Fruit fly (Drosophila melanogaster) whole organism: ENCODE results near the gene CG15431.

Experiments used
- CG8478 ChIP-seq: fragments of >200 bp; optimal IDR thresholded peaks from 2 replicates; lab custom pipeline; 2018; ENCODE audit warnings: inconsistent platforms
- Dll ChIP-seq: fragments of >200 bp; optimal IDR thresholded peaks from 2 replicates; lab custom pipeline; 2017
- EcR ChIP-seq, 2 experiments: fragments of >200 bp; optimal IDR thresholded peaks; 2 replicates each; lab custom pipeline; 2017; ENCODE audit warnings: missing biosample characterization in 2 of 2, missing genetic modification characterization in 2 of 2, missing genetic modification reagents in 2 of 2
- pan ChIP-seq: fragments of >200 bp; optimal IDR thresholded peaks from 2 replicates; lab custom pipeline; 2017
- psq ChIP-seq: fragments of >200 bp; optimal IDR thresholded peaks from 2 replicates; lab custom pipeline; 2017
- usp ChIP-seq: fragments of >200 bp; optimal IDR thresholded peaks from 2 replicates; lab custom pipeline; 2017; ENCODE audit warnings: missing biosample characterization, missing genetic modification characterization, mixed read lengths

CG15431 gene

DNA sequence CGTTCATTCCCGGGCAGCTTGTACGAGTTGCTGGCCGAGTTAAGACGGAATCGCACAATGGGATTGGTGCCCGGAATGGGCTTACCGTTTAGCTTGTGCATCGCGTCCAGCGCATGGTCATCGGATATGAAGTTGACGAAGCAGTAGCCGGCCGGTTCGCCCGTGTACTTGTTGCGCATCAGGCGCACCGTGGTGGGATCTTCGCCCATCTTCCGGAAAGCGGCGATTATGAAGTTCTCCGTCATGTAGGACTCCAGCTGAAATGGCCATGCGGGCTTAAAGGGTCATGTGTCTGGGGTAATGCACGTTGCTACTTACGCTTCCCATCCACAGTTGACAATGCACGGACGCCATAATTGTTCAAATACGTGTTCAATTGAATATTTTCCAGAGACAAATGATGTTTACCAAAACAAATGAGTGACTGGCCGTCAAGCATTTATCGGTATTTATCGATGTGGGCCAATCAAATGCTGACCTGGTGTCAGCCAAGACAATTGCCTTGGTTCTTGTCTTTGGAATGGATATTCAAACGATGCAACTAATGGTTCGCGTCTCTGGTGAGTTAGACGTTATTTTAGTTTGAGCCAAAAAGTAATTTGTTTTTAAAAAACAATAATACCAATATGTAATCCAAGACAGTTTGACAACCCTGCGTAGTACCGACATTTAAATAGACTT is 13.1 kb upstream of the CG15431 start, which contains the start of the genes Secp43 and ND-B8:
TSS of gene Secp43 (minus strand) at position 445 of the 681 bp plus-strand sequence.
TSS of gene ND-B8 (plus strand) at position 618 of the 681 bp plus-strand sequence.
- TF ChIP-seq EcR (GFP tag; optimal IDR thresholded peaks at IDR 0.05; lab: Kevin White, UChicago) (no peak), pan (lab: Kevin White, UChicago) (no peak), psq (lab: Kevin White, UChicago) (no peak), Dll (no peak), CG8478 (no peak), usp (no peak)

- TF ChIP-seq CG8478 (no peak), usp (no peak), Dll (no peak), pan (lab: Kevin White, UChicago) (no peak), psq (lab: Kevin White, UChicago) (no peak), EcR (GFP tag; optimal IDR thresholded peaks at IDR 0.05; lab: Kevin White, UChicago) (no peak)
Measured at dm6 chr2L:4452798-4453197, 11.7 kb upstream of the CG15431 start, which contains the start of gene CG15439. Gene CG15439, minus strand, starts transcription at chr2L:4453038.

DNA sequence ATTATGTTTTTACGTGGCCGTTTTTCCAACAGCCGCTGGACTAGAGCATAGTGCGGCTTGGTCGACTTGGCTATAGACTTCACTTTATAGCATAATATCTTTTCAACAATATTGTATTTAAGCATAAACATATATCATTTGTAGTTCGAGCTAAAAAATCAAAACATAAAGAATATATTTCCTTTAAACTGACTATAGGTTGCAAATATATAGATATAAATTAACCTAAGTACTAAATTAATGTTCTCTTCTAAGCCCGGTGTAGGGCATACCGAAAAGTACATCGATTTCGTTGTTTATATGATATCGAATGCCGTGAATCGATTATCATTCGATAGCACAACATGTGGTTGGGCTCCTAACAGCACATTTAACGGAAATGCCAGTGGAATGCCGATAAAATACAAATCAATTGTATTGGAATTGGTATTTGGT is 7.5 kb upstream of the CG15431 start, which contains the start of gene MFS18:
TSS of gene MFS18 (minus strand) at position 54 of the 435 bp plus-strand sequence.
- TF ChIP-seq psq (lab: Kevin White, UChicago): no peak
- no peak for TF ChIP-seq pan (lab: Kevin White, UChicago)
- TF ChIP-seq usp: no peak
- TF ChIP-seq Dll: no peak
- TF ChIP-seq EcR (GFP tag; optimal IDR thresholded peaks at IDR 0.05; lab: Kevin White, UChicago): no peak
- TF ChIP-seq CG8478: no peak

DNA sequence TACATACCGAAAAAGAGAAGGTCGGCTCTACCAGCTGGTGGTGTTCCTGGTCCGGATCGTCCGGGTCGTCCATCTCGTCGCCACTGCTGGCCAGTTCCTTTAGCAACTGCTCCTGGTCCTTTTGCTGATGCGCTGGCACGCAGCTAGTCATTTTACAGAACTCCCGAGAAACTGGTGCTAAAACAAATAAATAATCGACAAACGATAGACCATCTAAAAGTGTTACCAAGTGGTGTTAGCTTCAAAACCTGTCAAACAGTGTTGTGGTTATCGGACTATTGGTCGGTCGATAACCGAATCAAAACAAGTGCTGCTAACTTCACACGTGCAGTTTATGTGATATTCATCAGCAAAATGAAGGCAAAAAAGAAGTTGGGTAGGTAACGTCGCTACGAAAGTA is 3.4 kb upstream of the CG15431 start, which contains the start of the genes morgue and Elp3:
TSS of gene morgue (minus strand) at position 224 of the 400 bp plus-strand sequence.
TSS of gene Elp3 (plus strand) at position 276 of the 400 bp plus-strand sequence.
- TF ChIP-seq psq (lab: Kevin White, UChicago): no peak
- TF ChIP-seq usp: no peak
- no peak for TF ChIP-seq EcR (GFP tag; optimal IDR thresholded peaks at IDR 0.05; lab: Kevin White, UChicago)
- no peak for TF ChIP-seq pan (lab: Kevin White, UChicago)
- TF ChIP-seq Dll: no peak
- TF ChIP-seq CG8478: no peak

- TF ChIP-seq EcR (GFP tag; optimal IDR thresholded peaks at IDR 0.05; lab: Kevin White, UChicago): no peak
Measured at dm6 chr2L:4442010-4442587, 1.0 kb upstream of the CG15431 start, which contains the start of the genes Sfp24F and CG15432. Gene Sfp24F, minus strand, starts transcription at chr2L:4442060. Gene CG15432, plus strand, starts transcription at chr2L:4442320.

dm6 chr2L:4437487-4437886 is 3.6 kb downstream of the CG15431 start, which contains the start of gene CG43056:
Gene CG43056, plus strand, starts transcription at chr2L:4437787.
- TF ChIP-seq usp (no peak), CG8478 (no peak), EcR (GFP tag; optimal IDR thresholded peaks at IDR 0.05; lab: Kevin White, UChicago) (no peak), Dll (no peak)

dm6 chr2L:4433608-4434007 is 7.5 kb downstream of the CG15431 start, which contains the start of the genes CG34177 and CG34178:
Gene CG34177, plus strand, starts transcription at chr2L:4433908.
Gene CG34178, plus strand, starts transcription at chr2L:4433908.
- TF ChIP-seq Dll (no peak), pan (lab: Kevin White, UChicago) (no peak)

DNA sequence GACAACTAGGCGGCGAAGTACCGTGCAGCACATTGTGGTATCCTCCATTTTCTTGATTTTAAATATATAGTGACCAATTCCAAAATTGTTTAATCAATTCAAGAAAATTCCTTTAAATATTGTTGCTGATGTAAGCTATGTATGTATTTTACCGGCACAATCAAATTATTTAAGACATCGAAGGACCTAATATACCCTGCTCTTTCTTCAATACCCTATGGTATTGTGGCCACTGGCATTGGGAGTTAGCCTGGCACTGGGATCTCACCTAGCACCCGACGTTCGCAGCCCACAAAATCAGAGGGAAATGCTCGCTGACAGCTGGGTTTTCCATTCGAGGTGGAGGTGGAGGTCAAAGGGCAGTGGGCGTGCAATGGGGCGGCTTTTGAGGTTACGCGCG is 18.9 kb downstream of the CG15431 start:
- no peak for TF ChIP-seq Dll
- TF ChIP-seq pan (lab: Kevin White, UChicago): no peak
- no peak for TF ChIP-seq psq (lab: Kevin White, UChicago)
- no peak for TF ChIP-seq usp
- TF ChIP-seq CG8478: no peak
- TF ChIP-seq EcR (GFP tag; optimal IDR thresholded peaks at IDR 0.05; lab: Kevin White, UChicago): no peak

DNA sequence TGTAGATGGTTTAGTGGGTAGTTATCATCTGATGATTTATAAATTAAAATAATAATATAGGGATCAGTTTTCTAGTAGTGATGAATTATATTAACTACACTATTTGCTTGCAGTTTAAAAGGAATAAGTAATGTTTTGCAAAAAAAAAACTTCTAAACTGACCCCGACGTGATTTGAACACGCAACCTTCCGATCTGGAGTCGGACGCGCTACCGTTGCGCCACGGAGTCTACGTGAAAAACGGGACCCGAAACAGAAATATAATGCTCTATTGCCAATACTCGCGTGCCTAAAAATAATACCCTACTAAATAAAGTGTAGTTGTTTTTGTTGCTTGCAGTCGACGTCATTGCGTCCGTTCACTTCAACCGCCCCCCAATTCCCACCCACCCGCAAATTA is 22.3 kb downstream of the CG15431 start:
- TF ChIP-seq Dll (no peak), pan (lab: Kevin White, UChicago) (no peak), psq (lab: Kevin White, UChicago) (no peak), usp (no peak), CG8478 (no peak), EcR (GFP tag; optimal IDR thresholded peaks at IDR 0.05; lab: Kevin White, UChicago) (no peak)

DNA sequence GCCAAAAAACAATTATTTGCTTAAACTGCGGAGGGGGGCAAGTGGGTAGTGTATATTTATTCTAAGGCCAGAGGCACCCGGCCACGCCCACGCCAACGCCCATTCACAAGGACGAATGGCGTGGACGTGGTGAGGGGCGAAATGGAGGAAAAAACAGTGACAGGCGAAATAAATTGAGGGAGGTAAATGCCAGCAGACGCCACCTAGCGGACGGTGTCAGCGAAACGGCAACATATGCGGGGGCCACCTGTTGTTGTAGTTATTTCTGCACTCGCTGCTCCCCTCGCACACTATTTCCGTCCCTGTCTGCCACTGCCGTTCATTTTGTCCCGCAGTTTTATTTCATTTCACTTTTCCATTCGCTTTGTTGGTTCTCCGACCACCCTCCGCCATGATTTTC is 23.1 kb downstream of the CG15431 start:
- TF ChIP-seq psq (lab: Kevin White, UChicago): no peak
- no peak for TF ChIP-seq CG8478
- TF ChIP-seq EcR (GFP tag; optimal IDR thresholded peaks at IDR 0.05; lab: Kevin White, UChicago): no peak
- no peak for TF ChIP-seq usp
- TF ChIP-seq Dll: no peak
- no peak for TF ChIP-seq pan (lab: Kevin White, UChicago)

- TF ChIP-seq Dll (no peak), EcR (GFP tag; optimal IDR thresholded peaks at IDR 0.05; lab: Kevin White, UChicago) (no peak), CG8478 (no peak), usp (no peak), psq (lab: Kevin White, UChicago) (no peak), pan (lab: Kevin White, UChicago) (no peak)
Measured at dm6 chr2L:4416903-4417302, 24.2 kb downstream of the CG15431 start.

DNA sequence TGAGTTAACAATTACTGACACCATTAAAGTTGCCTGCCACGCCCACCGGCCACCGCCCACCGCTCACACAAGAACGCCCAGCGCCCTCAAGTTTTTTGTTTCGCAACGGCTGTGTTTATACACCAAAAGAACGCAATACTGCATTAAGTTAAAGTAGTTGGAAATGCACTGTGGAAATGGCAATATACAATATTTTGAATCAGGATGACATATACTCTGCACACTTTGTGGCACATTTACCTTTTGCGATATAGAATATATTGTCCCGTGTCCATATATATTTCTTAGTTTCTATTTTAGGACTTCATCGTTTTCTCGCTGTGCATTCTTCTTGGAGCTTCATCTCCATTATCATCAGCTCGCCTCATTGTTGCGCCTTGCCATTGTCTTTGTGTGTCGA is 25.0 kb downstream of the CG15431 start:
- TF ChIP-seq pan (lab: Kevin White, UChicago) (no peak), Dll (no peak), usp (no peak), EcR (GFP tag; optimal IDR thresholded peaks at IDR 0.05; lab: Kevin White, UChicago) (no peak), psq (lab: Kevin White, UChicago) (no peak), CG8478 (no peak)

dm6 chr2L:4414059-4414458 is 27.0 kb downstream of the CG15431 start:
- TF ChIP-seq psq (lab: Kevin White, UChicago) (no peak), usp (no peak), CG8478 (no peak), EcR (GFP tag; optimal IDR thresholded peaks at IDR 0.05; lab: Kevin White, UChicago) (no peak), pan (lab: Kevin White, UChicago) (no peak), Dll (no peak)
